Worm (Caenorhabditis elegans) whole organism, dauer: ENCODE data around the gene F39G3.2.
"Not testable (repeated sequence)": the region's sequence is repeated elsewhere in the genome, so short reads cannot be mapped to it uniquely, and the experiment has no call there.

Source experiments
- unc-62 ChIP-seq: sonication (generic microtip); optimal IDR thresholded peaks from 2 replicates; lab custom pipeline; 2017; ENCODE audit warnings: missing biosample characterization, missing genetic modification reagents, missing genetic modification characterization

Gene F39G3.2

ce11 chrV:4730075-4730474 lies 7.6 kb upstream of the F39G3.2 start, which contains the start of gene tig-2:
TSS of gene tig-2 (minus strand) at chrV:4730161.
- no peak for TF ChIP-seq unc-62 (GFP tag; lab: Kevin White, UChicago)

- no peak for TF ChIP-seq unc-62 (GFP tag; lab: Kevin White, UChicago)
Observed at ce11 chrV:4731154-4731961, 6.3 kb upstream of the F39G3.2 start, which contains the start of gene F39G3.3. TSS of gene F39G3.3 (plus strand) at chrV:4731911.

ce11 chrV:4733952-4734351 lies 3.7 kb upstream of the F39G3.2 start:
- TF ChIP-seq unc-62 (GFP tag; lab: Kevin White, UChicago), result no peak

ce11 chrV:4734608-4735007 lies 3.0 kb upstream of the F39G3.2 start:
- no peak for TF ChIP-seq unc-62 (GFP tag; lab: Kevin White, UChicago)

ce11 chrV:4742190-4742589 lies 4.6 kb downstream of the F39G3.2 start, which contains the start of gene ugt-61:
TSS of gene ugt-61 (plus strand) at chrV:4742422.
- TF ChIP-seq unc-62 (GFP tag; lab: Kevin White, UChicago), result no peak

ce11 chrV:4745269-4745668 lies 7.6 kb downstream of the F39G3.2 start, which contains the start of gene C18G1.7:
TSS of gene C18G1.7 (plus strand) at chrV:4745569.
- no peak for TF ChIP-seq unc-62 (GFP tag; lab: Kevin White, UChicago)

- no peak for TF ChIP-seq unc-62 (GFP tag; lab: Kevin White, UChicago)
Observed at ce11 chrV:4750294-4750693, 12.7 kb downstream of the F39G3.2 start, which contains the start of gene C18G1.6. TSS of gene C18G1.6 (plus strand) at chrV:4750594.

ce11 chrV:4754123-4754522 lies 16.5 kb downstream of the F39G3.2 start, which contains the start of gene hil-4:
TSS of gene hil-4 (plus strand) at chrV:4754313.
- TF ChIP-seq unc-62 (GFP tag; lab: Kevin White, UChicago), result no peak

ce11 chrV:4754684-4755211 lies 17.1 kb downstream of the F39G3.2 start:
- TF ChIP-seq unc-62 (GFP tag; lab: Kevin White, UChicago), result no peak

- TF ChIP-seq unc-62 (GFP tag; lab: Kevin White, UChicago), result no peak
Observed at ce11 chrV:4755308-4756029, 17.8 kb downstream of the F39G3.2 start, which contains the start of gene pgl-3. TSS of gene pgl-3 (plus strand) at chrV:4755979.

ce11 chrV:4758019-4758418 lies 20.4 kb downstream of the F39G3.2 start:
- no peak for TF ChIP-seq unc-62 (GFP tag; lab: Kevin White, UChicago)

ce11 chrV:4758540-4758939 lies 20.9 kb downstream of the F39G3.2 start:
- TF ChIP-seq unc-62 (GFP tag; lab: Kevin White, UChicago), result no peak

- TF ChIP-seq unc-62 (GFP tag; lab: Kevin White, UChicago), result not testable (repeated sequence)
Observed at ce11 chrV:4760674-4761073, 23.0 kb downstream of the F39G3.2 start, which contains the start of gene bgnt-1.4. TSS of gene bgnt-1.4 (plus strand) at chrV:4760974.

ce11 chrV:4766501-4766900 lies 28.9 kb downstream of the F39G3.2 start, which contains the start of gene C18G1.8:
TSS of gene C18G1.8 (minus strand) at chrV:4766601.
- TF ChIP-seq unc-62 (GFP tag; lab: Kevin White, UChicago), result no peak

ce11 chrV:4769633-4770032 lies 32.0 kb downstream of the F39G3.2 start, which contains the start of gene C18G1.9:
TSS of gene C18G1.9 (minus strand) at chrV:4769733.
- TF ChIP-seq unc-62 (GFP tag; lab: Kevin White, UChicago), result no peak
